Worm (Caenorhabditis elegans) whole organism, L2 larva: ENCODE measurements around the gene F58F6.5.

Source experiments
- C34F6.9 ChIP-seq: fragments of 150-350 bp; optimal IDR thresholded peaks from 2 replicates; lab custom pipeline; 2014; ENCODE audit warnings: missing biosample characterization, missing genetic modification characterization
- F13H6.1 ChIP-seq: sonication (generic microtip); optimal IDR thresholded peaks from 2 replicates; lab custom pipeline; 2016; ENCODE audit warnings: missing genetic modification characterization, missing compliant biosample characterization
- Y55F3AM.14 ChIP-seq: fragments of 200-800 bp; sonication (Bioruptor generic); optimal IDR thresholded peaks from 2 replicates; lab custom pipeline; 2018; ENCODE audit warnings: mild to moderate bottlenecking, missing genetic modification characterization, missing compliant biosample characterization
- ZK546.5 ChIP-seq: sonication (generic microtip); optimal IDR thresholded peaks from 2 replicates; lab custom pipeline; 2017; ENCODE audit warnings: missing biosample characterization, missing genetic modification characterization
- alr-1 ChIP-seq: fragments of 150-350 bp; optimal IDR thresholded peaks from 2 replicates; lab custom pipeline; 2014; ENCODE audit warnings: missing biosample characterization, missing genetic modification characterization
- aly-2 ChIP-seq: fragments of 150-350 bp; optimal IDR thresholded peaks from 2 replicates; lab custom pipeline; 2014; ENCODE audit warnings: missing biosample characterization, missing genetic modification characterization
- ama-1 ChIP-seq: fragments of 150-350 bp; optimal IDR thresholded peaks from 2 replicates; lab custom pipeline; 2018; ENCODE audit warnings: inconsistent platforms
- blmp-1 ChIP-seq: sonication (generic microtip); optimal IDR thresholded peaks from 2 replicates; lab custom pipeline; 2017; ENCODE audit warnings: missing genetic modification characterization, mild to moderate bottlenecking, missing compliant biosample characterization, antibody characterized with exemption, moderate library complexity; ENCODE audit not compliant: insufficient read depth
- ceh-16 ChIP-seq: fragments of 150-350 bp; optimal IDR thresholded peaks from 2 replicates; lab custom pipeline; 2014; ENCODE audit warnings: missing biosample characterization, missing genetic modification characterization
- ceh-82 ChIP-seq: fragments of 150-350 bp; optimal IDR thresholded peaks from 2 replicates; lab custom pipeline; 2014; ENCODE audit warnings: missing biosample characterization, missing genetic modification characterization
- crh-2 ChIP-seq: sonication (generic microtip); optimal IDR thresholded peaks from 2 replicates; lab custom pipeline; 2017; ENCODE audit warnings: missing biosample characterization, missing genetic modification characterization
- dmd-4 ChIP-seq: sonication (generic microtip); optimal IDR thresholded peaks from 2 replicates; lab custom pipeline; 2017; ENCODE audit warnings: missing biosample characterization, missing genetic modification characterization
- elt-1 ChIP-seq: fragments of 150-350 bp; optimal IDR thresholded peaks from 2 replicates; lab custom pipeline; 2014; ENCODE audit warnings: missing biosample characterization, missing genetic modification characterization
- elt-3 ChIP-seq: sonication (generic microtip); optimal IDR thresholded peaks from 2 replicates; lab custom pipeline; 2017; ENCODE audit warnings: missing biosample characterization, missing genetic modification characterization
- fos-1 ChIP-seq: fragments of 150-350 bp; optimal IDR thresholded peaks from 2 replicates; lab custom pipeline; 2014; ENCODE audit warnings: missing biosample characterization, missing genetic modification characterization
- gmeb-1 ChIP-seq: fragments of 150-350 bp; optimal IDR thresholded peaks from 2 replicates; lab custom pipeline; 2014; ENCODE audit warnings: missing biosample characterization, missing genetic modification characterization
- mab-5 ChIP-seq: fragments of 150-350 bp; optimal IDR thresholded peaks from 2 replicates; lab custom pipeline; 2014; ENCODE audit warnings: missing biosample characterization, missing genetic modification characterization
- mbf-1 ChIP-seq: sonication (generic microtip); optimal IDR thresholded peaks from 2 replicates; lab custom pipeline; 2017; ENCODE audit warnings: missing biosample characterization, missing genetic modification characterization
- mdl-1 ChIP-seq, 2 experiments: fragments of 150-350 bp in 1 of 2; sonication (generic microtip) in 1 of 2; optimal IDR thresholded peaks; 2 replicates each; lab custom pipeline; 2017; ENCODE audit warnings: missing biosample characterization in 2 of 2, missing genetic modification characterization in 2 of 2
- nhr-10 ChIP-seq: sonication (generic microtip); optimal IDR thresholded peaks from 2 replicates; lab custom pipeline; 2017; ENCODE audit warnings: missing biosample characterization, missing genetic modification characterization
- nhr-129 ChIP-seq: fragments of 150-350 bp; optimal IDR thresholded peaks from 2 replicates; lab custom pipeline; 2014; ENCODE audit warnings: missing biosample characterization, missing genetic modification characterization
- nhr-21 ChIP-seq: fragments of 150-350 bp; optimal IDR thresholded peaks from 2 replicates; lab custom pipeline; 2014; ENCODE audit warnings: missing biosample characterization, missing genetic modification characterization
- nhr-23 ChIP-seq: fragments of 150-350 bp; optimal IDR thresholded peaks from 2 replicates; lab custom pipeline; 2014; ENCODE audit warnings: missing biosample characterization, missing genetic modification reagents, missing genetic modification characterization
- nhr-237 ChIP-seq: fragments of 150-350 bp; optimal IDR thresholded peaks from 2 replicates; lab custom pipeline; 2014; ENCODE audit warnings: missing biosample characterization, missing genetic modification characterization
- nhr-25 ChIP-seq: fragments of 150-350 bp; sonication (generic microtip); optimal IDR thresholded peaks from 3 replicates; lab custom pipeline; 2014; ENCODE audit warnings: missing biosample characterization, missing genetic modification characterization
- nhr-77 ChIP-seq: fragments of 150-350 bp; optimal IDR thresholded peaks from 2 replicates; lab custom pipeline; 2014; ENCODE audit warnings: missing biosample characterization, missing genetic modification characterization
- peb-1 ChIP-seq: fragments of 150-350 bp; optimal IDR thresholded peaks from 2 replicates; lab custom pipeline; 2014; ENCODE audit warnings: missing biosample characterization, missing genetic modification characterization
- sem-4 ChIP-seq: fragments of 150-350 bp; optimal IDR thresholded peaks from 2 replicates; lab custom pipeline; 2014; ENCODE audit warnings: missing biosample characterization, missing genetic modification reagents, missing genetic modification characterization
- skn-1 ChIP-seq: sonication (generic microtip); optimal IDR thresholded peaks from 2 replicates; lab custom pipeline; 2017; ENCODE audit warnings: missing biosample characterization, missing genetic modification characterization
- sma-3 ChIP-seq: sonication (generic microtip); optimal IDR thresholded peaks from 2 replicates; lab custom pipeline; 2016; ENCODE audit warnings: missing genetic modification reagents, missing genetic modification characterization, missing compliant biosample characterization
- unc-39 ChIP-seq: fragments of 150-350 bp; optimal IDR thresholded peaks from 2 replicates; lab custom pipeline; 2014; ENCODE audit warnings: missing biosample characterization, missing genetic modification characterization
- unc-55 ChIP-seq: fragments of 150-350 bp; sonication (generic microtip); optimal IDR thresholded peaks from 3 replicates; lab custom pipeline; 2014; ENCODE audit warnings: missing biosample characterization, missing genetic modification reagents, missing genetic modification characterization
- unc-62 ChIP-seq: fragments of 150-350 bp; optimal IDR thresholded peaks from 2 replicates; lab custom pipeline; 2014; ENCODE audit warnings: missing biosample characterization, missing genetic modification reagents, missing genetic modification characterization
- ztf-1 ChIP-seq: fragments of 200-800 bp; sonication (Bioruptor generic); conservative IDR thresholded peaks from 2 replicates; pipeline ENCODE4 v1.3.6; 2022; ENCODE audit warnings: missing genetic modification characterization, missing compliant biosample characterization
- ztf-4 ChIP-seq: fragments of 150-350 bp; optimal IDR thresholded peaks from 2 replicates; lab custom pipeline; 2014; ENCODE audit warnings: missing biosample characterization, missing genetic modification characterization

The F58F6.5 gene

DNA sequence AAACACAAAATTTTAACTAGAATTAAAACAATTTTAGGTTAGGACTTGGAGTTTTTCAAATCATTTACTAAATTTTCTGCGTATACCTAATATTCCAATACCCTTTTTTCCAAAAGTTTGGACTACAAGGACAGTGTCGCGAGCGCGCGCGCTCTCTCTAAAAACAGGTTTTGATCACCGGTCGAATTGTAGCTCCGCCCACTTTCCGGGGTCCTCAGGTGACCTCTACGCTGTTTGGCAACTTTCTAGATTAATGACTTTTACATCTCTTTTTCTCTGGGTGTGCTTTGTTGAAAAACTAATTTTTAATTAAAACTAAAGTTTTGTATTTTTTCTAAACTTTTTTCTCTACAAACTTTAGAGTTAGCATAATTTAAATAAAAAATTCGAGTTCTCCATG lies 45.5 kb downstream of the F58F6.5 start:
- TF ChIP-seq blmp-1 (tag; lab: Kevin White, UChicago) (peak; percentile 11), C34F6.9 (peak; percentile 3), sma-3 (peak; percentile 46), gmeb-1 (peak; percentile 4), nhr-129 (tag; lab: Kevin White, UChicago) (no peak), nhr-25 (tag; lab: Kevin White, UChicago) (peak; percentile 58)

DNA sequence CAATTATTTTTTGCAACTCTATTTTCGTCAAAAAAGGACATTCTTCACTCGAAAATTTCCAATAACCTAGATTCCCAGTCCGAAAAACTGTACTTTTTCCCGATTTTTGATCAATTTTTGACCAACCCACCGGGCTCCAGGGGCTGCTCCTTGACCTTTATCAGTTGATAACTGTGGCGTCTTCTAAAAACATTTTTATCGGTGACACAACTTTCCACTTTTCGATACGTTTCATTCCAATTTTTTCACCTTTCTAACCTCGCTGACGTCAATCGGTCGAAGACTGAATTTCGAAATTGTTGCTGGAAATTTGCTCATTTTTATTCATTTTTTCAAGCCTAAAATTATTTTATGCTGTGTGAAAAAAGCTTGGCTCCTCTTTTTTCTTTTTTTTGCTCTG lies 46.1 kb downstream of the F58F6.5 start:
- no peak for TF ChIP-seq gmeb-1
- no peak for TF ChIP-seq mab-5 (tag; lab: Kevin White, UChicago)
- TF ChIP-seq ztf-4 (tag; lab: Kevin White, UChicago): no peak
- TF ChIP-seq crh-2 (tag; lab: Kevin White, UChicago): peak; percentile 12
- TF ChIP-seq fos-1 (tag; lab: Kevin White, UChicago): peak; percentile 80
- TF ChIP-seq peb-1 (tag; lab: Kevin White, UChicago): no peak
- no peak for TF ChIP-seq Y55F3AM.14 (GFP tag; lab: Kevin White, UChicago)
- no peak for TF ChIP-seq nhr-10 (tag; lab: Kevin White, UChicago)

DNA sequence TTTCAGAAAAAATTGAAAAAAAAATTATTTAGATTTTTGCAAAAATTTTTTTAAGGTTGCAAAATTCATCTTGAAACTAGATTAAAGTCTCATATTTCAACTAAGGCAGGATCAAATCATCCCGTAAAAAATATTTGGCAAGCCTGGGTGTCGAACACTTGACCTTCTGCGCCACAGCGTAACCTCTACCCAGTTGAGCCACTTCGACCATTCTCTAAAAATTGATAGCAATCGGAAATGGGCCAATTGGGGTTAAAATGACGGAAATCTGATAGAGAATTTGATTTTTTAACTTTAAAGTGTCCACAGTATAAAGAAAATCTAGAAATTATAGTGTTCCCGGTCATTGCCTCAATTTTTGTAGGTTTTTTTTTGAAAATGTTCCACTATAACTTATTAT lies 46.6 kb downstream of the F58F6.5 start:
- TF ChIP-seq unc-39 (no peak), F13H6.1 (tag; lab: Kevin White, UChicago) (no peak), elt-1 (no peak), Y55F3AM.14 (GFP tag; lab: Kevin White, UChicago) (no peak), ama-1 (lab: Kevin White, UChicago) (no peak), unc-62 (GFP tag; lab: Kevin White, UChicago) (no peak), blmp-1 (tag; lab: Kevin White, UChicago) (no peak), mab-5 (tag; lab: Kevin White, UChicago) (no peak), nhr-23 (tag; lab: Kevin White, UChicago) (no peak), fos-1 (tag; lab: Kevin White, UChicago) (no peak), alr-1 (tag; lab: Kevin White, UChicago) (no peak), crh-2 (tag; lab: Kevin White, UChicago) (no peak)

DNA sequence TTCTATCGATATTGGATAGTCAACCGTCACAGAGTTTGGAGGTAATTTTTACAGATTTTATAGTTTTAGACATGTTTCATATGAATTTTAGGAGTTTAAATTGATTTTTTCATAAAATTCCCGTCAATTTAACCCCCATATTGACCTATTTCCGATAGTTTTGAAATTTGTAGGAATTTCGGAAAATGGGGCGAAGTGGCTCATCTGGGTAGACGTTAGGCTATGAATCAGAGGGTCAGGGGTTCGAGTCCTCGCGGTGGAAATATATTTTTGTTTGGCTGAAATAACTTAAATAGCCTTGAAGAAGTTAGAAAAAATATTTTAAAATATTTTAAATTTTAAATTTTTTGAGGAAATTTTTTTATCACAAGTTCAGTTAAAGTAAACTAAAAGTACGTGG lies 48.0 kb downstream of the F58F6.5 start:
- TF ChIP-seq ceh-82 (tag; lab: Kevin White, UChicago) (no peak), ztf-1 (GFP tag; lab: Robert Waterston, UW) (no peak), ceh-16 (tag; lab: Kevin White, UChicago) (no peak), sem-4 (tag; lab: Kevin White, UChicago) (no peak), nhr-77 (no peak), sma-3 (no peak), skn-1 (tag; lab: Kevin White, UChicago) (no peak), aly-2 (tag; lab: Kevin White, UChicago) (no peak), nhr-21 (tag; lab: Kevin White, UChicago) (no peak), unc-55 (no peak), elt-3 (tag; lab: Kevin White, UChicago) (no peak), mab-5 (tag; lab: Kevin White, UChicago) (no peak), mdl-1 (tag; optimal IDR thresholded peaks at IDR 0.05; lab: Kevin White, UChicago) (no peak), ZK546.5 (no peak)
- TF ChIP-seq, all 48 proteins: peak for 0

DNA sequence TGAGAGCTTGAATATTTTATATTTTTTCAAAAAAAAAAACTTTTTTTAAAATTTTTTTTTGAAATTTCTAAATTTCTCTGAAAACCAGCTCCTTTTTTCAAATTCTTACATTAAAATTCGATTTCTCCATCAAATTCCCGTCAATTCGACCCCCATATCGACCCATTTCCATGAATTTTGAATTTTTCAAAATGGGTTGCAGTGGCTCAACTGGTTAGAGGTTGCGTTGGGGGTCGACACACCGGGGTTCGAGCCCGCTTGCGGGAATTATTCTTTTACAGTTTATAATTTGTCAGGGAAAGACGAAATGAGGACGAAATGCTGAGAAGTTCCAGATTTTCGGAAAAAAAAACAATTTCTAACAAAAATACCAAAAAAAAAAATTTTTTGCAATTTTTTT lies 50.6 kb downstream of the F58F6.5 start:
- TF ChIP-seq nhr-23 (tag; lab: Kevin White, UChicago) (no peak), alr-1 (tag; lab: Kevin White, UChicago) (no peak), ZK546.5 (no peak), mab-5 (tag; lab: Kevin White, UChicago) (no peak), dmd-4 (tag; lab: Kevin White, UChicago) (no peak), sem-4 (tag; lab: Kevin White, UChicago) (no peak), blmp-1 (tag; lab: Kevin White, UChicago) (no peak), F13H6.1 (tag; lab: Kevin White, UChicago) (no peak), gmeb-1 (no peak), mbf-1 (tag; lab: Kevin White, UChicago) (no peak), sma-3 (no peak), nhr-237 (tag; lab: Kevin White, UChicago) (no peak)
